Fruit fly (Drosophila melanogaster): ENCODE results near the gene CG32683.

The CG32683 gene

dm6 chrX:10478443-10479368 lies 24.0 kb upstream of the CG32683 start, which contains the start of the genes CG2887 and PPP4R2r (continued):
- no peak for TF ChIP-seq Mad (GFP tag; optimal IDR thresholded peaks at IDR 0.05)
- peak; percentile 94 for TF ChIP-seq Opbp (GFP tag; IDR thresholded peaks at IDR 0.05; ENCODE audit: partially characterized antibody)
- no peak for TF ChIP-seq Nf-YA (GFP tag; IDR thresholded peaks at IDR 0.05)
- no peak for TF ChIP-seq Abd-B (GFP tag; optimal IDR thresholded peaks at IDR 0.05)
- TF ChIP-seq ato (GFP tag; IDR thresholded peaks at IDR 0.05; ENCODE audit: partially characterized antibody): peak; percentile 75
- peak; percentile 99 for TF ChIP-seq Dref (GFP tag; IDR thresholded peaks at IDR 0.05)
- no peak for TF ChIP-seq CG14965 (GFP tag; optimal IDR thresholded peaks at IDR 0.05; ENCODE audit: borderline replicate concordance)
- peak; percentile 91 for TF ChIP-seq unc-4 (GFP tag; IDR thresholded peaks at IDR 0.05; ENCODE audit: partially characterized antibody)
- no peak for TF ChIP-seq Usf (GFP tag; optimal IDR thresholded peaks at IDR 0.05)
- TF ChIP-seq kah (GFP tag; optimal IDR thresholded peaks at IDR 0.05): no peak
- TF ChIP-seq CoRest (tag; optimal IDR thresholded peaks at IDR 0.05): peak; percentile 25
- TF ChIP-seq ac (GFP tag; optimal IDR thresholded peaks at IDR 0.05): no peak
- no peak for TF ChIP-seq scrt (GFP tag; optimal IDR thresholded peaks at IDR 0.05)
- TF ChIP-seq ase (GFP tag; IDR thresholded peaks at IDR 0.05): no peak
- no peak for TF ChIP-seq slou (GFP tag; optimal IDR thresholded peaks at IDR 0.05)
- TF ChIP-seq fu2 (GFP tag; optimal IDR thresholded peaks at IDR 0.05): no peak
- TF ChIP-seq hbn (GFP tag; IDR thresholded peaks at IDR 0.05; ENCODE audit: partially characterized antibody): peak; percentile 88
- no peak for TF ChIP-seq repo (GFP tag; optimal IDR thresholded peaks at IDR 0.05)
- TF ChIP-seq Xbp1 (GFP tag; optimal IDR thresholded peaks at IDR 0.05): no peak
- TF ChIP-seq CG6765 (GFP tag; optimal IDR thresholded peaks at IDR 0.05): peak; percentile 3
- no peak for TF ChIP-seq CG3407 (GFP tag; optimal IDR thresholded peaks at IDR 0.05)
- no peak for TF ChIP-seq CG7786 (GFP tag; optimal IDR thresholded peaks at IDR 0.05)
- TF ChIP-seq CG6813 (GFP tag; optimal IDR thresholded peaks at IDR 0.05): no peak
- TF ChIP-seq CG11504 (tag; optimal IDR thresholded peaks at IDR 0.05): no peak
- TF ChIP-seq Ravus (GFP tag; IDR thresholded peaks at IDR 0.05): no peak
- TF ChIP-seq tx (GFP tag; optimal IDR thresholded peaks at IDR 0.05): no peak
- no peak for TF ChIP-seq CG17328 (GFP tag; IDR thresholded peaks at IDR 0.05)
- TF ChIP-seq CG8944 (GFP tag; optimal IDR thresholded peaks at IDR 0.05): no peak
- no peak for TF ChIP-seq YL-1 (GFP tag; optimal IDR thresholded peaks at IDR 0.05)
- TF ChIP-seq tll (GFP tag; optimal IDR thresholded peaks at IDR 0.05): no peak
- TF ChIP-seq CG15073 (GFP tag; optimal IDR thresholded peaks at IDR 0.05): no peak
- 0 out of 2 replicates have a peak, but pooled peaks have one; percentile 33 for TF ChIP-seq CG4360 (GFP tag; IDR thresholded peaks at IDR 0.05)
- TF ChIP-seq pho (GFP tag; optimal IDR thresholded peaks at IDR 0.05): peak; percentile 19
- TF ChIP-seq bab2 (GFP tag; optimal IDR thresholded peaks at IDR 0.05): no peak
- no peak for TF ChIP-seq dm (GFP tag; optimal IDR thresholded peaks at IDR 0.05)
- no peak for TF ChIP-seq C15 (GFP tag; IDR thresholded peaks at IDR 0.05)
- TF ChIP-seq Gsc (GFP tag; IDR thresholded peaks at IDR 0.05): no peak
- TF ChIP-seq CG9437 (GFP tag; optimal IDR thresholded peaks at IDR 0.05): no peak
- peak; percentile 90 for TF ChIP-seq CG9797 (GFP tag; optimal IDR thresholded peaks at IDR 0.05)
- no peak for TF ChIP-seq Rx (GFP tag; IDR thresholded peaks at IDR 0.05)
- TF ChIP-seq chm (GFP tag; IDR thresholded peaks at IDR 0.05): no peak
- no peak for TF ChIP-seq CG16863 (GFP tag; optimal IDR thresholded peaks at IDR 0.05)
- no peak for TF ChIP-seq disco-r (GFP tag; optimal IDR thresholded peaks at IDR 0.05)
- no peak for TF ChIP-seq shn (GFP tag; optimal IDR thresholded peaks at IDR 0.05)
- TF ChIP-seq Doc2 (GFP tag; IDR thresholded peaks at IDR 0.05): no peak
- TF ChIP-seq CG6683 (GFP tag; optimal IDR thresholded peaks at IDR 0.05): no peak
- TF ChIP-seq CG33213 (GFP tag; optimal IDR thresholded peaks at IDR 0.05): no peak
- no peak for TF ChIP-seq CG14667 (GFP tag; IDR thresholded peaks at IDR 0.05)
- no peak for TF ChIP-seq Hr51 (GFP tag; optimal IDR thresholded peaks at IDR 0.05)

Data from whole organism, embryonic.